Worm (Caenorhabditis elegans): Measurements from ENCODE around the gene sand-1.

ce11 chrIV:5337649-5338048 is 29.0 kb upstream of the sand-1 start:
- TF ChIP-seq lin-39 (tag; optimal IDR thresholded peaks at IDR 0.05) (no peak), unc-39 (tag; optimal IDR thresholded peaks at IDR 0.05) (no peak), elt-2 (tag; optimal IDR thresholded peaks at IDR 0.05) (no peak), aly-2 (tag; optimal IDR thresholded peaks at IDR 0.05) (no peak), mdl-1 (tag; optimal IDR thresholded peaks at IDR 0.05) (no peak), nhr-28 (tag; optimal IDR thresholded peaks at IDR 0.05) (no peak), nhr-11 (tag; optimal IDR thresholded peaks at IDR 0.05) (no peak), ztf-11 (tag; optimal IDR thresholded peaks at IDR 0.05) (no peak), nhr-76 (tag; optimal IDR thresholded peaks at IDR 0.05) (no peak), unc-62 (GFP tag; optimal IDR thresholded peaks at IDR 0.05) (no peak)
